Worm (Caenorhabditis elegans): ENCODE data around the gene F48C5.2.

- TF ChIP-seq fos-1 (tag; optimal IDR thresholded peaks at IDR 0.05) (no peak), elt-1 (tag; optimal IDR thresholded peaks at IDR 0.05) (no peak), unc-62 (GFP tag; optimal IDR thresholded peaks at IDR 0.05) (no peak)
Measured at ce11 chrX:11411675-11412074, 42.5 kb downstream of the F48C5.2 start.
